Fruit fly (Drosophila melanogaster) whole organism, embryonic: ENCODE data around the gene fok.
A peak's percentile ranks its signal among the peaks of the same experiment; 100 is the strongest.

Experiments
- Antp ChIP-seq: fragments of 200-800 bp; sonication (Bioruptor generic); optimal IDR thresholded peaks from 3 replicates; lab custom pipeline; 2016; ENCODE audit warnings: missing biosample characterization, missing genetic modification characterization
- Asciz ChIP-seq: fragments of 200-800 bp; sonication (Bioruptor generic); optimal IDR thresholded peaks from 2 replicates; lab custom pipeline; 2017; ENCODE audit warnings: missing biosample characterization, mild to moderate bottlenecking, missing genetic modification characterization, missing genetic modification reagents
- CG1024 ChIP-seq: fragments of 200-800 bp; sonication (Bioruptor generic); IDR thresholded peaks from 2 replicates; pipeline ENCODE4 v1.3.6; 2022; ENCODE audit warnings: missing biosample characterization, missing genetic modification characterization
- CG10267 ChIP-seq: fragments of 200-800 bp; sonication (Bioruptor generic); optimal IDR thresholded peaks from 2 replicates; lab custom pipeline; 2018; ENCODE audit warnings: missing biosample characterization, mild to moderate bottlenecking, missing genetic modification characterization, moderate library complexity
- CG10543 ChIP-seq: fragments of 200-800 bp; sonication (Bioruptor generic); optimal IDR thresholded peaks from 3 replicates; lab custom pipeline; 2017; ENCODE audit warnings: missing biosample characterization, mild to moderate bottlenecking, missing genetic modification characterization, moderate library complexity
- CG12659 ChIP-seq: fragments of 200-800 bp; sonication (Bioruptor generic); optimal IDR thresholded peaks from 3 replicates; lab custom pipeline; 2017; ENCODE audit warnings: mild to moderate bottlenecking, missing biosample characterization, missing genetic modification reagents, missing genetic modification characterization
- CG12942 ChIP-seq: fragments of 200-800 bp; sonication (Bioruptor generic); optimal IDR thresholded peaks from 3 replicates; lab custom pipeline; 2016; ENCODE audit warnings: missing biosample characterization, missing genetic modification characterization
- CG13287 ChIP-seq: fragments of 200-800 bp; sonication (Bioruptor generic); IDR thresholded peaks from 2 replicates; pipeline ENCODE4 v1.3.6; 2022; ENCODE audit warnings: missing biosample characterization, missing genetic modification characterization; ENCODE audit not compliant: partially characterized antibody
- CG13624 ChIP-seq: fragments of 200-800 bp; sonication (Bioruptor generic); optimal IDR thresholded peaks from 2 replicates; lab custom pipeline; 2016; ENCODE audit warnings: missing biosample characterization, missing genetic modification characterization
- CG14965 ChIP-seq: fragments of 200-800 bp; sonication (Bioruptor generic); optimal IDR thresholded peaks from 2 replicates; lab custom pipeline; 2016; ENCODE audit warnings: missing biosample characterization, missing genetic modification characterization, borderline replicate concordance
- CG1603 ChIP-seq: fragments of 200-800 bp; sonication (Bioruptor generic); optimal IDR thresholded peaks from 2 replicates; lab custom pipeline; 2019; ENCODE audit warnings: missing biosample characterization, mild to moderate bottlenecking, missing genetic modification characterization, moderate library complexity
- CG17829 ChIP-seq: fragments of 200-800 bp; optimal IDR thresholded peaks from 2 replicates; lab custom pipeline; 2019; ENCODE audit warnings: missing biosample characterization, mild to moderate bottlenecking, missing genetic modification characterization, moderate library complexity
- CG2116 ChIP-seq: fragments of 200-800 bp; sonication (Bioruptor generic); optimal IDR thresholded peaks from 3 replicates; lab custom pipeline; 2018; ENCODE audit warnings: missing biosample characterization, mild to moderate bottlenecking, missing genetic modification characterization
- CG33213 ChIP-seq: fragments of 200-800 bp; sonication (Bioruptor generic); optimal IDR thresholded peaks from 3 replicates; lab custom pipeline; 2016; ENCODE audit warnings: missing biosample characterization, missing genetic modification characterization
- CG42726 ChIP-seq: fragments of 200-800 bp; sonication (Bioruptor generic); IDR thresholded peaks from 2 replicates; pipeline ENCODE4 v1.3.6; 2022; ENCODE audit warnings: missing biosample characterization, missing genetic modification characterization; ENCODE audit not compliant: partially characterized antibody
- CG43689 ChIP-seq: fragments of 200-800 bp; sonication (Bioruptor generic); IDR thresholded peaks from 2 replicates; pipeline ENCODE4 v1.3.6; 2022; ENCODE audit warnings: missing biosample characterization, missing genetic modification characterization
- CG4730 ChIP-seq: fragments of 200-800 bp; sonication (Bioruptor generic); IDR thresholded peaks from 2 replicates; pipeline ENCODE4 v1.3.6; 2022; ENCODE audit warnings: missing biosample characterization, missing genetic modification characterization
- CG7357 ChIP-seq: fragments of 200-800 bp; sonication (Bioruptor generic); IDR thresholded peaks from 3 replicates; pipeline ENCODE4 v1.3.6; 2022; ENCODE audit warnings: missing biosample characterization, missing genetic modification characterization
- CG7745 ChIP-seq: fragments of 200-800 bp; sonication (Bioruptor generic); optimal IDR thresholded peaks from 2 replicates; lab custom pipeline; 2018; ENCODE audit warnings: missing biosample characterization, mild to moderate bottlenecking, missing genetic modification characterization, moderate library complexity
- CG8924 ChIP-seq: fragments of 200-800 bp; optimal IDR thresholded peaks from 3 replicates; lab custom pipeline; 2019; ENCODE audit warnings: missing biosample characterization, mild to moderate bottlenecking, missing genetic modification characterization, moderate library complexity
- Dip3 ChIP-seq: fragments of 200-800 bp; sonication (Bioruptor generic); optimal IDR thresholded peaks from 3 replicates; lab custom pipeline; 2016; ENCODE audit warnings: missing biosample characterization, missing genetic modification characterization
- Doc3 ChIP-seq: fragments of 200-800 bp; sonication (Bioruptor generic); IDR thresholded peaks from 3 replicates; pipeline ENCODE4 v1.3.6; 2022; ENCODE audit warnings: missing biosample characterization, missing genetic modification characterization; ENCODE audit not compliant: partially characterized antibody
- Dp ChIP-seq: fragments of 200-800 bp; sonication (Bioruptor generic); optimal IDR thresholded peaks from 2 replicates; lab custom pipeline; 2018; ENCODE audit warnings: missing biosample characterization, mild to moderate bottlenecking, missing genetic modification characterization, moderate library complexity
- Fer1 ChIP-seq: fragments of 200-800 bp; sonication (Bioruptor generic); optimal IDR thresholded peaks from 2 replicates; lab custom pipeline; 2017; ENCODE audit warnings: missing biosample characterization, mild to moderate bottlenecking, missing genetic modification characterization
- HHEX ChIP-seq: fragments of 200-800 bp; sonication (Bioruptor generic); optimal IDR thresholded peaks from 3 replicates; lab custom pipeline; 2017; ENCODE audit warnings: missing biosample characterization, mild to moderate bottlenecking, missing genetic modification characterization, missing genetic modification reagents
- Lhr ChIP-seq: fragments of 200-800 bp; sonication (Bioruptor generic); optimal IDR thresholded peaks from 3 replicates; lab custom pipeline; 2017; ENCODE audit warnings: mild to moderate bottlenecking, missing biosample characterization, missing genetic modification reagents, missing genetic modification characterization
- Med ChIP-seq: fragments of 200-800 bp; sonication (Bioruptor generic); peaks from one replicate; lab custom pipeline; 2016; ENCODE audit warnings: missing biosample characterization, missing genetic modification characterization, mild to moderate bottlenecking, inconsistent platforms, moderate library complexity
- NC2β ChIP-seq: fragments of 200-800 bp; sonication (Bioruptor generic); optimal IDR thresholded peaks from 2 replicates; lab custom pipeline; 2016; ENCODE audit warnings: missing biosample characterization, missing genetic modification characterization
- Opbp ChIP-seq: fragments of 200-800 bp; sonication (Bioruptor generic); IDR thresholded peaks from 3 replicates; pipeline ENCODE4 v1.3.6; 2022; ENCODE audit warnings: missing biosample characterization, missing genetic modification characterization; ENCODE audit not compliant: partially characterized antibody
- Pdp1 ChIP-seq, 2 experiments: fragments of 200-800 bp; sonication (Bioruptor generic); optimal IDR thresholded peaks; 3 replicates each; lab custom pipeline; 2016; ENCODE audit warnings: missing biosample characterization in 2 of 2, missing genetic modification characterization in 2 of 2, mild to moderate bottlenecking in 1 of 2, moderate library complexity in 1 of 2
- Ravus ChIP-seq: fragments of 200-800 bp; sonication (Bioruptor generic); IDR thresholded peaks from 2 replicates; pipeline ENCODE4 v1.3.6; 2022; ENCODE audit warnings: missing biosample characterization, missing genetic modification characterization
- Rx ChIP-seq: fragments of 200-800 bp; sonication (Bioruptor generic); IDR thresholded peaks from 2 replicates; pipeline ENCODE4 v1.3.6; 2022; ENCODE audit warnings: missing biosample characterization, missing genetic modification characterization
- Sry-δ ChIP-seq: fragments of 200-800 bp; sonication (Bioruptor generic); optimal IDR thresholded peaks from 2 replicates; lab custom pipeline; 2016; ENCODE audit warnings: missing biosample characterization, missing genetic modification characterization
- Stat92E ChIP-seq, 3 experiments: fragments of >200 bp in 2 of 3; fragments of 200-800 bp in 1 of 3; sonication (Bioruptor generic) in 1 of 3; optimal IDR thresholded peaks; 2 replicates each; lab custom pipeline; 2017 to 2019; ENCODE audit warnings: missing biosample characterization in 3 of 3, missing genetic modification characterization in 3 of 3, mild to moderate bottlenecking in 1 of 3, moderate library complexity in 1 of 3
- amos ChIP-seq: fragments of 200-800 bp; sonication (Bioruptor generic); IDR thresholded peaks from 2 replicates; pipeline ENCODE4 v1.3.6; 2022; ENCODE audit warnings: missing biosample characterization, missing genetic modification characterization; ENCODE audit not compliant: partially characterized antibody
- bsh ChIP-seq, 2 experiments: fragments of 200-800 bp; sonication (Bioruptor generic); optimal IDR thresholded peaks; 2 replicates each; lab custom pipeline; 2017 to 2018; ENCODE audit warnings: mild to moderate bottlenecking in 2 of 2, missing biosample characterization in 2 of 2, missing genetic modification characterization in 2 of 2, moderate library complexity in 1 of 2
- ci ChIP-seq: fragments of 200-800 bp; sonication (Bioruptor generic); IDR thresholded peaks from 3 replicates; pipeline ENCODE4 v1.3.6; 2022; ENCODE audit warnings: missing biosample characterization, missing genetic modification characterization
- dimm ChIP-seq: fragments of 200-800 bp; sonication (Bioruptor generic); IDR thresholded peaks from 2 replicates; pipeline ENCODE4 v1.3.6; 2022; ENCODE audit warnings: missing biosample characterization, missing genetic modification characterization
- gt ChIP-seq: fragments of 200-800 bp; sonication (Bioruptor generic); IDR thresholded peaks from 2 replicates; pipeline ENCODE4 v1.3.6; 2022; ENCODE audit warnings: missing biosample characterization, missing genetic modification characterization
- hb ChIP-seq: fragments of 200-800 bp; sonication (Bioruptor generic); IDR thresholded peaks from 3 replicates; pipeline ENCODE4 v1.3.6; 2022; ENCODE audit warnings: missing biosample characterization, missing genetic modification characterization; ENCODE audit not compliant: partially characterized antibody
- inv ChIP-seq: fragments of 200-800 bp; sonication (Bioruptor generic); IDR thresholded peaks from 2 replicates; pipeline ENCODE4 v1.3.6; 2022; ENCODE audit warnings: missing biosample characterization, missing genetic modification characterization; ENCODE audit not compliant: partially characterized antibody
- kni ChIP-seq: fragments of 200-800 bp; sonication (Bioruptor generic); optimal IDR thresholded peaks from 3 replicates; lab custom pipeline; 2017; ENCODE audit warnings: mild to moderate bottlenecking, missing biosample characterization, missing genetic modification reagents, missing genetic modification characterization
- nau ChIP-seq: fragments of 200-800 bp; sonication (Bioruptor generic); optimal IDR thresholded peaks from 3 replicates; lab custom pipeline; 2017; ENCODE audit warnings: missing biosample characterization, mild to moderate bottlenecking, missing genetic modification characterization, missing genetic modification reagents
- odd ChIP-seq: fragments of 200-800 bp; sonication (Bioruptor generic); optimal IDR thresholded peaks from 2 replicates; lab custom pipeline; 2017; ENCODE audit warnings: missing biosample characterization, mild to moderate bottlenecking, missing genetic modification characterization
- onecut ChIP-seq: fragments of 200-800 bp; sonication (Bioruptor generic); IDR thresholded peaks from 2 replicates; pipeline ENCODE4 v1.3.6; 2022; ENCODE audit warnings: missing biosample characterization, missing genetic modification characterization
- rib ChIP-seq: fragments of 200-800 bp; sonication (Bioruptor generic); IDR thresholded peaks from 2 replicates; pipeline ENCODE4 v1.3.6; 2022; ENCODE audit warnings: missing biosample characterization, missing genetic modification characterization
- sd ChIP-seq: fragments of 200-800 bp; sonication (Bioruptor generic); optimal IDR thresholded peaks from 3 replicates; lab custom pipeline; 2018; ENCODE audit warnings: missing biosample characterization, mild to moderate bottlenecking, missing genetic modification characterization, moderate library complexity
- tin ChIP-seq: fragments of 200-800 bp; sonication (Bioruptor generic); optimal IDR thresholded peaks from 3 replicates; lab custom pipeline; 2016; ENCODE audit warnings: missing biosample characterization, missing genetic modification characterization
- unc-4 ChIP-seq: fragments of 200-800 bp; sonication (Bioruptor generic); IDR thresholded peaks from 2 replicates; pipeline ENCODE4 v1.3.6; 2022; ENCODE audit warnings: missing biosample characterization, missing genetic modification characterization; ENCODE audit not compliant: partially characterized antibody

Gene fok

DNA sequence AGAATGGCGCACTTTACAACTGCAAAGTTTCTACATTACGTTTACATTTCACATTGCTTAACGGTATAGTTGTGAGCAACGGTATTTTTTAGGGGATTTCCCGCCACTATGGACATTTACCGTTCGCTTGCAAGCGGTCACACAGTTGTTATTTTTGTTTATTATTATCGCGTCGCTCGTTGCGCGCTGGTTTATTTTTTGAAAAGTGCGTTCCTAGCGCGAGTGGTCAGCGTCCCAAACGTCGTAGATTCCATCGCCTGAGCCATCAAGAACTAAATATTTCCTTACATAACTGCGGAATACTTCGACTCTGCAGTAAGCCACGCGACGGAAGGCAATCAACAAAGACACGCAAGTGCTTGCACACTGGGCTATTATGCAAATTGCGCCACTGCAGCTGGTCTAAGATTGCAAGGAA is 18.6 kb downstream of the fok start, which contains the start of gene bwa (continued):
- no peak for TF ChIP-seq CG17829
- peak in 1 of 2 experiments; percentile 78 for TF ChIP-seq Pdp1 (GFP tag; optimal IDR thresholded peaks at IDR 0.05; lab: Kevin White, UChicago)
- no peak for TF ChIP-seq Rx (GFP tag; lab: Robert Waterston, UW)
- TF ChIP-seq CG10267 (tag; lab: Kevin White, UChicago): peak; percentile 31
- peak; percentile 67 for TF ChIP-seq CG12659 (GFP tag; lab: Kevin White, UChicago)
- no peak for TF ChIP-seq CG7745 (tag; lab: Kevin White, UChicago)
- no peak for TF ChIP-seq bsh (GFP tag; optimal IDR thresholded peaks at IDR 0.05; lab: Kevin White, UChicago)
- TF ChIP-seq CG33213 (GFP tag; lab: Kevin White, UChicago): peak; percentile 84
- peak; percentile 73 for TF ChIP-seq Med (GFP tag; lab: Kevin White, UChicago)
- no peak for TF ChIP-seq odd (GFP tag; lab: Kevin White, UChicago)
- no peak for TF ChIP-seq Stat92E (GFP tag; optimal IDR thresholded peaks at IDR 0.05; lab: Kevin White, UChicago)
- TF ChIP-seq Sry-δ (GFP tag; lab: Kevin White, UChicago): peak; percentile 27
- TF ChIP-seq CG10543 (GFP tag; lab: Kevin White, UChicago): no peak
- TF ChIP-seq CG2116: peak; percentile 22
- TF ChIP-seq kni (GFP tag; lab: Kevin White, UChicago): no peak
- 0 out of 2 replicates have a peak, but pooled peaks have one; percentile 53 for TF ChIP-seq CG42726 (GFP tag; lab: Robert Waterston, UW)
- no peak for TF ChIP-seq gt
- TF ChIP-seq CG8924 (tag; lab: Kevin White, UChicago): peak; percentile 32
- no peak for TF ChIP-seq CG12942 (GFP tag; lab: Kevin White, UChicago)
- peak; percentile 28 for TF ChIP-seq HHEX (GFP tag; lab: Kevin White, UChicago)
- TF ChIP-seq inv (GFP tag; lab: Robert Waterston, UW): no peak
- peak; percentile 4 for TF ChIP-seq Fer1 (GFP tag; lab: Kevin White, UChicago)
- no peak for TF ChIP-seq Dip3 (GFP tag; lab: Kevin White, UChicago)
- 0 out of 3 replicates have a peak, but pooled peaks have one; percentile 16 for TF ChIP-seq ci
- no peak for TF ChIP-seq CG43689
- no peak for TF ChIP-seq sd (tag; lab: Kevin White, UChicago)
- no peak; the same call in 1 of the 2 replicates for TF ChIP-seq unc-4
- 0 out of 2 replicates have a peak, but pooled peaks have one; percentile 42 for TF ChIP-seq rib (GFP tag; lab: Robert Waterston, UW)
- TF ChIP-seq Doc3 (GFP tag; lab: Robert Waterston, UW): 0 out of 3 replicates have a peak, but pooled peaks have one; percentile 22
- TF ChIP-seq Antp (GFP tag; lab: Kevin White, UChicago): no peak
- TF ChIP-seq nau (GFP tag; lab: Kevin White, UChicago): no peak
- TF ChIP-seq Dp: peak; percentile 83
- TF ChIP-seq Ravus (GFP tag; lab: Robert Waterston, UW): no peak
- TF ChIP-seq Opbp (GFP tag; lab: Robert Waterston, UW): peak; percentile 39; the same call in 1 of the 3 replicates
- TF ChIP-seq CG1603: peak; percentile 60
- peak; percentile 46; the same call in 1 of the 2 replicates for TF ChIP-seq amos
- TF ChIP-seq dimm (GFP tag; lab: Robert Waterston, UW): no peak
- TF ChIP-seq tin (GFP tag; lab: Kevin White, UChicago): no peak
- TF ChIP-seq CG1024 (GFP tag; lab: Robert Waterston, UW): no peak
- TF ChIP-seq Asciz (GFP tag; lab: Kevin White, UChicago): no peak
- no peak for TF ChIP-seq CG14965 (GFP tag; lab: Kevin White, UChicago)
- no peak for TF ChIP-seq onecut (GFP tag; lab: Robert Waterston, UW)
- peak; percentile 86 for TF ChIP-seq Lhr (GFP tag; lab: Kevin White, UChicago)
- TF ChIP-seq NC2β (GFP tag; lab: Kevin White, UChicago): no peak
- TF ChIP-seq CG4730 (GFP tag; lab: Robert Waterston, UW): no peak
- no peak for TF ChIP-seq CG7357 (GFP tag; lab: Robert Waterston, UW)
- TF ChIP-seq CG13287 (GFP tag; lab: Robert Waterston, UW): peak; percentile 4; the same call in 1 of the 2 replicates
- TF ChIP-seq CG13624 (GFP tag; lab: Kevin White, UChicago): peak; percentile 35
- TF ChIP-seq hb: no peak
